Fruit fly (Drosophila melanogaster) whole organism, embryonic: ENCODE results near the gene eIF2Bepsilon.

ENCODE experiments used
- CG11504 ChIP-seq: fragments of 200-800 bp; sonication (Bioruptor generic); optimal IDR thresholded peaks from 3 replicates; lab custom pipeline; 2019; ENCODE audit warnings: missing biosample characterization, mild to moderate bottlenecking, missing genetic modification characterization, moderate library complexity
- CG11696 ChIP-seq: fragments of 200-800 bp; sonication (Bioruptor generic); IDR thresholded peaks from 2 replicates; pipeline ENCODE4 v1.3.6; 2022; ENCODE audit warnings: missing biosample characterization, missing genetic modification characterization
- CG12104 ChIP-seq: fragments of 200-800 bp; sonication (Bioruptor generic); optimal IDR thresholded peaks from 3 replicates; lab custom pipeline; 2016; ENCODE audit warnings: missing biosample characterization, missing genetic modification characterization
- CG14860 ChIP-seq: fragments of 200-800 bp; sonication (Bioruptor generic); IDR thresholded peaks from 3 replicates; pipeline ENCODE4 v1.3.6; 2022; ENCODE audit warnings: missing biosample characterization, missing genetic modification characterization; ENCODE audit not compliant: partially characterized antibody
- CG16863 ChIP-seq: fragments of 200-800 bp; sonication (Bioruptor generic); optimal IDR thresholded peaks from 3 replicates; lab custom pipeline; 2016; ENCODE audit warnings: missing biosample characterization, missing genetic modification characterization
- CG18764 ChIP-seq: fragments of 200-800 bp; sonication (Bioruptor generic); optimal IDR thresholded peaks from 3 replicates; lab custom pipeline; 2016; ENCODE audit warnings: missing biosample characterization, missing genetic modification characterization
- CG2116 ChIP-seq: fragments of 200-800 bp; sonication (Bioruptor generic); optimal IDR thresholded peaks from 3 replicates; lab custom pipeline; 2018; ENCODE audit warnings: missing biosample characterization, mild to moderate bottlenecking, missing genetic modification characterization
- CG2129 ChIP-seq: fragments of 200-800 bp; sonication (Bioruptor generic); IDR thresholded peaks from 2 replicates; pipeline ENCODE4 v1.3.6; 2022; ENCODE audit warnings: missing biosample characterization, missing genetic modification characterization; ENCODE audit not compliant: partially characterized antibody
- CG30403 ChIP-seq: fragments of 200-800 bp; sonication (Bioruptor generic); optimal IDR thresholded peaks from 3 replicates; lab custom pipeline; 2016; ENCODE audit warnings: missing biosample characterization, missing genetic modification characterization
- CG31365 ChIP-seq: fragments of 200-800 bp; sonication (Bioruptor generic); optimal IDR thresholded peaks from 2 replicates; lab custom pipeline; 2018; ENCODE audit warnings: missing biosample characterization, mild to moderate bottlenecking, missing genetic modification characterization
- CG3163 ChIP-seq: fragments of 200-800 bp; sonication (Bioruptor generic); optimal IDR thresholded peaks from 3 replicates; lab custom pipeline; 2016; ENCODE audit warnings: missing biosample characterization, missing genetic modification characterization
- CG3995 ChIP-seq: fragments of 200-800 bp; sonication (Bioruptor generic); optimal IDR thresholded peaks from 3 replicates; lab custom pipeline; 2016; ENCODE audit warnings: missing biosample characterization, missing genetic modification characterization
- CG6683 ChIP-seq: fragments of 200-800 bp; sonication (Bioruptor generic); optimal IDR thresholded peaks from 2 replicates; lab custom pipeline; 2017; ENCODE audit warnings: missing biosample characterization, mild to moderate bottlenecking, missing genetic modification characterization, missing genetic modification reagents
- CG6689 ChIP-seq: fragments of 200-800 bp; sonication (Bioruptor generic); IDR thresholded peaks from 2 replicates; pipeline ENCODE4 v1.3.6; 2022; ENCODE audit warnings: missing biosample characterization, missing genetic modification characterization
- CG6813 ChIP-seq: fragments of 200-800 bp; sonication (Bioruptor generic); optimal IDR thresholded peaks from 2 replicates; lab custom pipeline; 2017; ENCODE audit warnings: missing biosample characterization, missing genetic modification characterization, mild to moderate bottlenecking, moderate library complexity, missing genetic modification reagents
- CG6854 ChIP-seq: fragments of 200-800 bp; sonication (Bioruptor generic); optimal IDR thresholded peaks from 3 replicates; lab custom pipeline; 2017; ENCODE audit warnings: missing biosample characterization, mild to moderate bottlenecking, missing genetic modification characterization
- CG7745 ChIP-seq: fragments of 200-800 bp; sonication (Bioruptor generic); optimal IDR thresholded peaks from 2 replicates; lab custom pipeline; 2018; ENCODE audit warnings: missing biosample characterization, mild to moderate bottlenecking, missing genetic modification characterization, moderate library complexity
- CG7839 ChIP-seq: fragments of 200-800 bp; sonication (Bioruptor generic); optimal IDR thresholded peaks from 3 replicates; lab custom pipeline; 2018; ENCODE audit warnings: missing biosample characterization, mild to moderate bottlenecking, missing genetic modification characterization, moderate library complexity
- CG8765 ChIP-seq: fragments of 200-800 bp; sonication (Bioruptor generic); IDR thresholded peaks from 2 replicates; pipeline ENCODE4 v1.3.6; 2022; ENCODE audit warnings: missing biosample characterization, missing genetic modification characterization
- CG9609 ChIP-seq: fragments of 200-800 bp; sonication (Bioruptor generic); optimal IDR thresholded peaks from 3 replicates; lab custom pipeline; 2016; ENCODE audit warnings: missing biosample characterization, missing genetic modification characterization
- CG9797 ChIP-seq: fragments of 200-800 bp; sonication (Bioruptor generic); optimal IDR thresholded peaks from 3 replicates; lab custom pipeline; 2018; ENCODE audit warnings: missing biosample characterization, mild to moderate bottlenecking, missing genetic modification characterization
- Chrac-16 ChIP-seq: fragments of 200-800 bp; sonication (Bioruptor generic); optimal IDR thresholded peaks from 3 replicates; lab custom pipeline; 2016; ENCODE audit warnings: missing biosample characterization, missing genetic modification characterization
- Dfd ChIP-seq, 2 experiments: fragments of >200 bp; optimal IDR thresholded peaks; 2 replicates each; lab custom pipeline; 2017; ENCODE audit warnings: missing biosample characterization in 2 of 2, missing genetic modification characterization in 2 of 2
- Ets65A ChIP-seq: fragments of 200-800 bp; sonication (Bioruptor generic); peaks from one replicate; lab custom pipeline; 2016; ENCODE audit warnings: missing biosample characterization, missing genetic modification characterization
- Hand ChIP-seq: fragments of 200-800 bp; sonication (Bioruptor generic); optimal IDR thresholded peaks from 2 replicates; lab custom pipeline; 2017; ENCODE audit warnings: mild to moderate bottlenecking, missing biosample characterization, missing genetic modification reagents, missing genetic modification characterization
- Hmx ChIP-seq: fragments of 200-800 bp; sonication (Bioruptor generic); optimal IDR thresholded peaks from 2 replicates; lab custom pipeline; 2016; ENCODE audit warnings: missing biosample characterization, missing genetic modification characterization
- NC2β ChIP-seq: fragments of 200-800 bp; sonication (Bioruptor generic); optimal IDR thresholded peaks from 2 replicates; lab custom pipeline; 2016; ENCODE audit warnings: missing biosample characterization, missing genetic modification characterization
- Oaz ChIP-seq: fragments of 200-800 bp; sonication (Bioruptor generic); IDR thresholded peaks from 2 replicates; pipeline ENCODE4 v1.3.6; 2022; ENCODE audit warnings: missing biosample characterization, missing genetic modification characterization
- Pdp1 ChIP-seq, 2 experiments: fragments of 200-800 bp; sonication (Bioruptor generic); optimal IDR thresholded peaks; 3 replicates each; lab custom pipeline; 2016; ENCODE audit warnings: missing biosample characterization in 2 of 2, missing genetic modification characterization in 2 of 2, mild to moderate bottlenecking in 1 of 2, moderate library complexity in 1 of 2
- Rx ChIP-seq: fragments of 200-800 bp; sonication (Bioruptor generic); IDR thresholded peaks from 2 replicates; pipeline ENCODE4 v1.3.6; 2022; ENCODE audit warnings: missing biosample characterization, missing genetic modification characterization
- Six4 ChIP-seq: fragments of 200-800 bp; sonication (Bioruptor generic); optimal IDR thresholded peaks from 2 replicates; lab custom pipeline; 2016; ENCODE audit warnings: missing biosample characterization, missing genetic modification characterization
- Sry-δ ChIP-seq: fragments of 200-800 bp; sonication (Bioruptor generic); optimal IDR thresholded peaks from 2 replicates; lab custom pipeline; 2016; ENCODE audit warnings: missing biosample characterization, missing genetic modification characterization
- Ssrp ChIP-seq: fragments of 200-800 bp; sonication (Bioruptor generic); optimal IDR thresholded peaks from 2 replicates; lab custom pipeline; 2018; ENCODE audit warnings: missing biosample characterization, mild to moderate bottlenecking, missing genetic modification characterization, moderate library complexity
- Taf1 ChIP-seq: fragments of 200-800 bp; sonication (Bioruptor generic); IDR thresholded peaks from 2 replicates; pipeline ENCODE4 v1.3.6; 2022; ENCODE audit warnings: missing biosample characterization, missing genetic modification characterization
- YL-1 ChIP-seq: fragments of 200-800 bp; sonication (Bioruptor generic); optimal IDR thresholded peaks from 3 replicates; lab custom pipeline; 2017; ENCODE audit warnings: missing biosample characterization, mild to moderate bottlenecking, missing genetic modification characterization
- bab2 ChIP-seq: fragments of 200-800 bp; sonication (Bioruptor generic); optimal IDR thresholded peaks from 2 replicates; lab custom pipeline; 2016; ENCODE audit warnings: missing biosample characterization, missing genetic modification characterization
- chif ChIP-seq, 2 experiments: fragments of 200-800 bp; sonication (Bioruptor generic); optimal IDR thresholded peaks; 3 replicates each; lab custom pipeline; 2016; ENCODE audit warnings: missing biosample characterization in 2 of 2, missing genetic modification characterization in 2 of 2
- eyg ChIP-seq: fragments of 200-800 bp; sonication (Bioruptor generic); optimal IDR thresholded peaks from 3 replicates; lab custom pipeline; 2016; ENCODE audit warnings: missing biosample characterization, missing genetic modification characterization
- fd102C ChIP-seq: fragments of 200-800 bp; sonication (Bioruptor generic); optimal IDR thresholded peaks from 2 replicates; lab custom pipeline; 2018; ENCODE audit warnings: missing biosample characterization, mild to moderate bottlenecking, missing genetic modification characterization, moderate library complexity
- grau ChIP-seq: fragments of 200-800 bp; optimal IDR thresholded peaks from 3 replicates; lab custom pipeline; 2019; ENCODE audit warnings: missing biosample characterization, mild to moderate bottlenecking, missing genetic modification characterization, moderate library complexity
- gsb-n ChIP-seq: fragments of 200-800 bp; sonication (Bioruptor generic); optimal IDR thresholded peaks from 3 replicates; lab custom pipeline; 2018; ENCODE audit warnings: missing biosample characterization, mild to moderate bottlenecking, missing genetic modification characterization
- hkb ChIP-seq, 2 experiments: fragments of 200-800 bp in 1 of 2; fragments of >200 bp in 1 of 2; sonication (Bioruptor generic) in 1 of 2; IDR thresholded peaks in 1 of 2; optimal IDR thresholded peaks in 1 of 2; 2 replicates each; pipeline versions ENCODE4 v1.3.6 to Lab custom; 2017 to 2022; ENCODE audit warnings: missing biosample characterization in 1 of 2, missing genetic modification characterization in 1 of 2
- ken ChIP-seq: fragments of 200-800 bp; sonication (Bioruptor generic); IDR thresholded peaks from 3 replicates; pipeline ENCODE4 v1.3.6; 2022; ENCODE audit warnings: missing biosample characterization, missing genetic modification characterization
- stc ChIP-seq: fragments of 200-800 bp; sonication (Bioruptor generic); IDR thresholded peaks from 2 replicates; pipeline ENCODE4 v1.3.6; 2022; ENCODE audit warnings: missing biosample characterization, missing genetic modification characterization
- twi ChIP-seq: fragments of 200-800 bp; optimal IDR thresholded peaks from 2 replicates; lab custom pipeline; 2019; ENCODE audit warnings: missing biosample characterization, mild to moderate bottlenecking, missing genetic modification characterization, moderate library complexity
- tx ChIP-seq: fragments of 200-800 bp; sonication (Bioruptor generic); optimal IDR thresholded peaks from 2 replicates; lab custom pipeline; 2016; ENCODE audit warnings: missing biosample characterization, missing genetic modification characterization
- wdn ChIP-seq: fragments of 200-800 bp; sonication (Bioruptor generic); IDR thresholded peaks from 2 replicates; pipeline ENCODE4 v1.3.6; 2022; ENCODE audit warnings: missing biosample characterization, missing genetic modification characterization
- wek ChIP-seq: fragments of 200-800 bp; sonication (Bioruptor generic); optimal IDR thresholded peaks from 3 replicates; lab custom pipeline; 2018; ENCODE audit warnings: missing biosample characterization, mild to moderate bottlenecking, missing genetic modification characterization, moderate library complexity
- z ChIP-seq: fragments of 200-800 bp; sonication (Bioruptor generic); IDR thresholded peaks from 3 replicates; pipeline ENCODE4 v1.3.6; 2022; ENCODE audit warnings: missing biosample characterization, missing genetic modification characterization
- zfh2 ChIP-seq: fragments of 200-800 bp; sonication (Bioruptor generic); optimal IDR thresholded peaks from 2 replicates; lab custom pipeline; 2016; ENCODE audit warnings: missing biosample characterization, missing genetic modification characterization

eIF2Bepsilon gene

dm6 chrX:1968581-1969258 lies 46.0 kb upstream of the eIF2Bepsilon start (continued):
- TF ChIP-seq CG6683 (GFP tag; lab: Kevin White, UChicago) (no peak), tx (GFP tag; lab: Kevin White, UChicago) (no peak), Sry-δ (no peak), wdn (GFP tag; lab: Robert Waterston, UW) (no peak), stc (GFP tag; lab: Robert Waterston, UW) (peak; percentile 56), Ets65A (GFP tag; lab: Kevin White, UChicago) (peak; percentile 84), fd102C (GFP tag; lab: Kevin White, UChicago) (no peak), CG9609 (GFP tag; lab: Kevin White, UChicago) (peak; percentile 38), CG31365 (peak; percentile 29), Rx (GFP tag; lab: Robert Waterston, UW) (peak; percentile 52), CG8765 (GFP tag; lab: Robert Waterston, UW) (no peak), ken (GFP tag; lab: Robert Waterston, UW) (peak; percentile 63; the same call in 1 of the 3 replicates), CG2116 (no peak), Hmx (no peak), Pdp1 (GFP tag; optimal IDR thresholded peaks at IDR 0.05; lab: Kevin White, UChicago) (peak; percentile 50 to 74), chif (GFP tag; optimal IDR thresholded peaks at IDR 0.05; lab: Kevin White, UChicago) (peak; percentile 8 to 26), grau (peak; percentile 57), CG30403 (GFP tag; lab: Kevin White, UChicago) (peak; percentile 54), CG3995 (GFP tag; lab: Kevin White, UChicago) (no peak), CG12104 (GFP tag; lab: Kevin White, UChicago) (no peak), Oaz (GFP tag; lab: Robert Waterston, UW) (peak; percentile 24; the same call in 1 of the 2 replicates), CG7839 (peak; percentile 72), CG6854 (GFP tag; lab: Kevin White, UChicago) (no peak), CG6813 (GFP tag; lab: Kevin White, UChicago) (no peak), gsb-n (tag; lab: Kevin White, UChicago) (peak; percentile 41), CG16863 (GFP tag; lab: Kevin White, UChicago) (peak; percentile 53), CG2129 (GFP tag; lab: Robert Waterston, UW) (no peak), Dfd (GFP tag; optimal IDR thresholded peaks at IDR 0.05; lab: Kevin White, UChicago) (no peak), CG11504 (tag; lab: Kevin White, UChicago) (peak; percentile 83), YL-1 (GFP tag; lab: Kevin White, UChicago) (no peak), bab2 (no peak), CG11696 (peak; percentile 78; the same call in 1 of the 2 replicates), eyg (GFP tag; lab: Kevin White, UChicago) (no peak), CG18764 (GFP tag; lab: Kevin White, UChicago) (peak; percentile 21), CG14860 (GFP tag; lab: Robert Waterston, UW) (no peak), CG7745 (tag; lab: Kevin White, UChicago) (no peak), Chrac-16 (no peak), Hand (no peak), Taf1 (GFP tag; lab: Robert Waterston, UW) (no peak), NC2β (GFP tag; lab: Kevin White, UChicago) (no peak), CG3163 (GFP tag; lab: Kevin White, UChicago) (peak; percentile 2), wek (GFP tag; lab: Kevin White, UChicago) (peak; percentile 61), z (no peak), hkb (optimal IDR thresholded peaks at IDR 0.05; lab: Kevin White, UChicago) (no peak), hkb (GFP tag; IDR thresholded peaks at IDR 0.05; lab: Robert Waterston, UW) (peak; percentile 66), CG9797 (GFP tag; lab: Kevin White, UChicago) (no peak), Six4 (GFP tag; lab: Kevin White, UChicago) (peak; percentile 44), CG6689 (GFP tag; lab: Robert Waterston, UW) (peak; percentile 78), zfh2 (GFP tag; lab: Kevin White, UChicago) (no peak), twi (tag; lab: Kevin White, UChicago) (peak; percentile 21), Ssrp (tag; lab: Kevin White, UChicago) (peak; percentile 66)
